Fruit fly (Drosophila melanogaster) whole organism, embryonic: Measurements from ENCODE around the gene CG14427.

Experiments used
- CG11398 ChIP-seq: fragments of 200-800 bp; sonication (Bioruptor generic); optimal IDR thresholded peaks from 2 replicates; lab custom pipeline; 2016; ENCODE audit warnings: missing biosample characterization, missing genetic modification characterization
- CG12391 ChIP-seq: fragments of 200-800 bp; sonication (Bioruptor generic); optimal IDR thresholded peaks from 3 replicates; lab custom pipeline; 2018; ENCODE audit warnings: missing biosample characterization, mild to moderate bottlenecking, missing genetic modification characterization, moderate library complexity
- CG14014 ChIP-seq: fragments of 200-800 bp; sonication (Bioruptor generic); IDR thresholded peaks from 2 replicates; pipeline ENCODE4 v1.3.6; 2022; ENCODE audit warnings: missing biosample characterization, missing genetic modification characterization
- CG18011 ChIP-seq: fragments of 200-800 bp; sonication (Bioruptor generic); optimal IDR thresholded peaks from 2 replicates; lab custom pipeline; 2017; ENCODE audit warnings: missing biosample characterization, missing genetic modification characterization, mild to moderate bottlenecking, moderate library complexity, missing genotype
- CG18764 ChIP-seq: fragments of 200-800 bp; sonication (Bioruptor generic); optimal IDR thresholded peaks from 3 replicates; lab custom pipeline; 2016; ENCODE audit warnings: missing biosample characterization, missing genetic modification characterization
- CG2116 ChIP-seq: fragments of 200-800 bp; sonication (Bioruptor generic); optimal IDR thresholded peaks from 3 replicates; lab custom pipeline; 2018; ENCODE audit warnings: missing biosample characterization, mild to moderate bottlenecking, missing genetic modification characterization
- CG2199 ChIP-seq: fragments of 200-800 bp; sonication (Bioruptor generic); IDR thresholded peaks from 3 replicates; pipeline ENCODE4 v1.3.6; 2022; ENCODE audit warnings: missing biosample characterization, missing genetic modification characterization
- CG30403 ChIP-seq: fragments of 200-800 bp; sonication (Bioruptor generic); optimal IDR thresholded peaks from 3 replicates; lab custom pipeline; 2016; ENCODE audit warnings: missing biosample characterization, missing genetic modification characterization
- CG3065 ChIP-seq: fragments of 200-800 bp; sonication (Bioruptor generic); optimal IDR thresholded peaks from 2 replicates; lab custom pipeline; 2016; ENCODE audit warnings: missing biosample characterization, missing genetic modification characterization
- CG31224 ChIP-seq: fragments of 200-800 bp; sonication (Bioruptor generic); IDR thresholded peaks from 2 replicates; pipeline ENCODE4 v1.3.6; 2022; ENCODE audit warnings: missing biosample characterization, missing genetic modification characterization
- CG3163 ChIP-seq: fragments of 200-800 bp; sonication (Bioruptor generic); optimal IDR thresholded peaks from 3 replicates; lab custom pipeline; 2016; ENCODE audit warnings: missing biosample characterization, missing genetic modification characterization
- CG42726 ChIP-seq: fragments of 200-800 bp; sonication (Bioruptor generic); IDR thresholded peaks from 2 replicates; pipeline ENCODE4 v1.3.6; 2022; ENCODE audit warnings: missing biosample characterization, missing genetic modification characterization; ENCODE audit not compliant: partially characterized antibody
- CG7745 ChIP-seq: fragments of 200-800 bp; sonication (Bioruptor generic); optimal IDR thresholded peaks from 2 replicates; lab custom pipeline; 2018; ENCODE audit warnings: missing biosample characterization, mild to moderate bottlenecking, missing genetic modification characterization, moderate library complexity
- CG9876 ChIP-seq: fragments of 200-800 bp; sonication (Bioruptor generic); optimal IDR thresholded peaks from 2 replicates; lab custom pipeline; 2016; ENCODE audit warnings: missing biosample characterization, missing genetic modification characterization
- D ChIP-seq, 2 experiments: fragments of 200-800 bp in 1 of 2; fragments of >200 bp in 1 of 2; sonication (Bioruptor generic) in 1 of 2; optimal IDR thresholded peaks; 2 replicates in 1 of 2; 3 replicates in 1 of 2; lab custom pipeline; 2017; ENCODE audit warnings: mild to moderate bottlenecking in 1 of 2, missing biosample characterization in 1 of 2, missing genetic modification characterization in 1 of 2, missing genetic modification reagents in 1 of 2
- D19A ChIP-seq: fragments of 200-800 bp; optimal IDR thresholded peaks from 3 replicates; lab custom pipeline; 2019; ENCODE audit warnings: missing biosample characterization, mild to moderate bottlenecking, missing genetic modification characterization, moderate library complexity
- Dref ChIP-seq: fragments of 200-800 bp; sonication (Bioruptor generic); IDR thresholded peaks from 2 replicates; pipeline ENCODE4 v1.3.6; 2022; ENCODE audit warnings: missing biosample characterization, missing genetic modification characterization
- Elba2 ChIP-seq: fragments of 200-800 bp; sonication (Bioruptor generic); optimal IDR thresholded peaks from 3 replicates; lab custom pipeline; 2016; ENCODE audit warnings: missing biosample characterization, missing genetic modification characterization
- GATAe ChIP-seq: fragments of 200-800 bp; sonication (Bioruptor generic); conservative IDR thresholded peaks from 2 replicates; pipeline ENCODE4 v1.3.6; 2022; ENCODE audit warnings: missing biosample characterization, missing genetic modification characterization
- HLH3B ChIP-seq: fragments of 200-800 bp; sonication (Bioruptor generic); IDR thresholded peaks from 2 replicates; pipeline ENCODE4 v1.3.6; 2022; ENCODE audit warnings: missing biosample characterization, missing genetic modification characterization
- Hr39 ChIP-seq: fragments of >200 bp; optimal IDR thresholded peaks from 2 replicates; lab custom pipeline; 2017
- Hr51 ChIP-seq, 2 experiments: fragments of 200-800 bp; sonication (Bioruptor generic); optimal IDR thresholded peaks; 2 replicates in 1 of 2; 3 replicates in 1 of 2; lab custom pipeline; 2016 to 2018; ENCODE audit warnings: missing biosample characterization in 2 of 2, missing genetic modification characterization in 2 of 2, mild to moderate bottlenecking in 1 of 2, moderate library complexity in 1 of 2
- Lpt ChIP-seq: fragments of >200 bp; optimal IDR thresholded peaks from 2 replicates; lab custom pipeline; 2018; ENCODE audit warnings: missing biosample characterization, missing genetic modification characterization
- NK7.1 ChIP-seq: fragments of 200-800 bp; sonication (Bioruptor generic); optimal IDR thresholded peaks from 3 replicates; lab custom pipeline; 2016; ENCODE audit warnings: missing biosample characterization, missing genetic modification characterization
- Opbp ChIP-seq: fragments of 200-800 bp; sonication (Bioruptor generic); IDR thresholded peaks from 3 replicates; pipeline ENCODE4 v1.3.6; 2022; ENCODE audit warnings: missing biosample characterization, missing genetic modification characterization; ENCODE audit not compliant: partially characterized antibody
- Rfx ChIP-seq: fragments of 200-800 bp; sonication (Bioruptor generic); IDR thresholded peaks from 2 replicates; pipeline ENCODE4 v1.3.6; 2022; ENCODE audit warnings: missing biosample characterization, missing genetic modification characterization
- Sry-δ ChIP-seq: fragments of 200-800 bp; sonication (Bioruptor generic); optimal IDR thresholded peaks from 2 replicates; lab custom pipeline; 2016; ENCODE audit warnings: missing biosample characterization, missing genetic modification characterization
- Taf1 ChIP-seq: fragments of 200-800 bp; sonication (Bioruptor generic); IDR thresholded peaks from 2 replicates; pipeline ENCODE4 v1.3.6; 2022; ENCODE audit warnings: missing biosample characterization, missing genetic modification characterization
- bigmax ChIP-seq: fragments of 200-800 bp; sonication (Bioruptor generic); optimal IDR thresholded peaks from 2 replicates; lab custom pipeline; 2018; ENCODE audit warnings: missing biosample characterization, mild to moderate bottlenecking, missing genetic modification characterization
- bowl ChIP-seq: fragments of 200-800 bp; sonication (Bioruptor generic); IDR thresholded peaks from 2 replicates; pipeline ENCODE4 v1.3.6; 2022; ENCODE audit warnings: missing biosample characterization, missing genetic modification characterization
- bsh ChIP-seq, 2 experiments: fragments of 200-800 bp; sonication (Bioruptor generic); optimal IDR thresholded peaks; 2 replicates each; lab custom pipeline; 2017 to 2018; ENCODE audit warnings: mild to moderate bottlenecking in 2 of 2, missing biosample characterization in 2 of 2, missing genetic modification characterization in 2 of 2, moderate library complexity in 1 of 2
- cg ChIP-seq: fragments of 200-800 bp; sonication (Bioruptor generic); optimal IDR thresholded peaks from 3 replicates; lab custom pipeline; 2019; ENCODE audit warnings: missing biosample characterization, mild to moderate bottlenecking, missing genetic modification characterization, moderate library complexity
- dan ChIP-seq: fragments of 200-800 bp; sonication (Bioruptor generic); IDR thresholded peaks from 2 replicates; pipeline ENCODE4 v1.3.6; 2022; ENCODE audit warnings: missing biosample characterization, missing genetic modification characterization
- dm ChIP-seq: fragments of 200-800 bp; sonication (Bioruptor generic); optimal IDR thresholded peaks from 3 replicates; lab custom pipeline; 2016; ENCODE audit warnings: missing biosample characterization, missing genetic modification characterization
- ewg ChIP-seq: fragments of 200-800 bp; sonication (Bioruptor generic); optimal IDR thresholded peaks from 3 replicates; lab custom pipeline; 2017; ENCODE audit warnings: mild to moderate bottlenecking, missing biosample characterization, missing genetic modification reagents, missing genetic modification characterization
- fd102C ChIP-seq: fragments of 200-800 bp; sonication (Bioruptor generic); optimal IDR thresholded peaks from 2 replicates; lab custom pipeline; 2018; ENCODE audit warnings: missing biosample characterization, mild to moderate bottlenecking, missing genetic modification characterization, moderate library complexity
- fru ChIP-seq: fragments of >200 bp; optimal IDR thresholded peaks from 2 replicates; lab custom pipeline; 2017
- gt ChIP-seq: fragments of 200-800 bp; sonication (Bioruptor generic); IDR thresholded peaks from 2 replicates; pipeline ENCODE4 v1.3.6; 2022; ENCODE audit warnings: missing biosample characterization, missing genetic modification characterization
- hth ChIP-seq: fragments of >200 bp; optimal IDR thresholded peaks from 2 replicates; lab custom pipeline; 2017; ENCODE audit warnings: inconsistent platforms
- knrl ChIP-seq: fragments of 200-800 bp; sonication (Bioruptor generic); IDR thresholded peaks from 3 replicates; pipeline ENCODE4 v1.3.6; 2022; ENCODE audit warnings: missing biosample characterization, missing genetic modification characterization; ENCODE audit not compliant: partially characterized antibody
- lov ChIP-seq, 2 experiments: fragments of 200-800 bp in 1 of 2; fragments of >200 bp in 1 of 2; sonication (Bioruptor generic) in 1 of 2; IDR thresholded peaks in 1 of 2; optimal IDR thresholded peaks in 1 of 2; 2 replicates in 1 of 2; 3 replicates in 1 of 2; pipeline versions ENCODE4 v1.3.6 to Lab custom; 2017 to 2022; ENCODE audit warnings: missing biosample characterization in 1 of 2, missing genetic modification characterization in 1 of 2
- nerfin-2 ChIP-seq: fragments of 200-800 bp; sonication (Bioruptor generic); IDR thresholded peaks from 2 replicates; pipeline ENCODE4 v1.3.6; 2022; ENCODE audit warnings: missing biosample characterization, missing genetic modification characterization; ENCODE audit not compliant: partially characterized antibody
- onecut ChIP-seq: fragments of 200-800 bp; sonication (Bioruptor generic); IDR thresholded peaks from 2 replicates; pipeline ENCODE4 v1.3.6; 2022; ENCODE audit warnings: missing biosample characterization, missing genetic modification characterization
- peb ChIP-seq: fragments of 200-800 bp; sonication (Bioruptor generic); IDR thresholded peaks from 2 replicates; pipeline ENCODE4 v1.3.6; 2022; ENCODE audit warnings: missing biosample characterization, missing genetic modification characterization
- scrt ChIP-seq: fragments of 200-800 bp; sonication (Bioruptor generic); optimal IDR thresholded peaks from 2 replicates; lab custom pipeline; 2018; ENCODE audit warnings: missing biosample characterization, mild to moderate bottlenecking, missing genetic modification characterization, moderate library complexity
- sens-2 ChIP-seq: fragments of 200-800 bp; sonication (Bioruptor generic); IDR thresholded peaks from 2 replicates; pipeline ENCODE4 v1.3.6; 2022; ENCODE audit warnings: missing biosample characterization, missing genetic modification characterization
- slbo ChIP-seq: fragments of 200-800 bp; sonication (Bioruptor generic); IDR thresholded peaks from 2 replicates; pipeline ENCODE4 v1.3.6; 2022; ENCODE audit warnings: missing biosample characterization, missing genetic modification characterization
- slou ChIP-seq: fragments of 200-800 bp; sonication (Bioruptor generic); optimal IDR thresholded peaks from 3 replicates; lab custom pipeline; 2016; ENCODE audit warnings: missing biosample characterization, missing genetic modification characterization
- tna ChIP-seq: fragments of 200-800 bp; sonication (Bioruptor generic); IDR thresholded peaks from 2 replicates; pipeline ENCODE4 v1.3.6; 2022; ENCODE audit warnings: missing biosample characterization, missing genetic modification characterization; ENCODE audit not compliant: partially characterized antibody
- yki ChIP-seq: fragments of >200 bp; optimal IDR thresholded peaks from 3 replicates; lab custom pipeline; 2018

The CG14427 gene

DNA sequence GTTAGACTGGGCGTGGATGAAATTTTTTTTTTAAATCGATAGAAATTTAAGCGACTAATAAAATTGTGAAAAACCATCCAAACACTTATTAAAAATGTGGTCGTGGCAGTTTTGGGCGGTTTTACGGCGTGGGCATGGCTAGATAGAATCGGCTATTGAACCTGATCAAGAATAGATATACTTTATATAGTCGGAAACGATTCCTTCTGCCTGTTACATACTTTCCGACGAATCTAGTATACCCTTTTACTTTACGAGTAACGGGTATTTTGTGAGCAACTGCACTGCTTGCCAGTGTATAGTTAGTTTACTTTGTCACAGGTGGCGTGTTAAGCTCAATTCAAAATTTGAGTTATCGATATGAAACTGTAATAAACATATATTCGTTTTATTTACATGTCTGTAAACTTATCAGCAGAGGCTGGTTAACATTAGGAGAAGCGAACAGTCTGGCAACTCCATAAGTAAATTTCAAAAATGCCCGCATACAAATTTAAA, 25.4 kb upstream of the CG14427 start (continued):
- peak; percentile 36 for TF ChIP-seq CG2116
- TF ChIP-seq gt (GFP tag; lab: Robert Waterston, UW): no peak
- TF ChIP-seq Sry-δ: peak; percentile 63
- TF ChIP-seq HLH3B (GFP tag; lab: Robert Waterston, UW): peak; percentile 38; the same call in 1 of the 2 replicates
- TF ChIP-seq slbo: peak; percentile 65
- no peak for TF ChIP-seq scrt
- peak; percentile 35 for TF ChIP-seq CG12391 (tag; lab: Kevin White, UChicago)
- no peak for TF ChIP-seq dm (GFP tag; lab: Kevin White, UChicago)
- peak; percentile 77 for TF ChIP-seq Dref (GFP tag; lab: Robert Waterston, UW)
- peak in 1 of 2 experiments; percentile 34 for TF ChIP-seq Hr51 (GFP tag; optimal IDR thresholded peaks at IDR 0.05; lab: Kevin White, UChicago)
- peak; percentile 44; the same call in 1 of the 2 replicates for TF ChIP-seq sens-2 (GFP tag; lab: Robert Waterston, UW)
- peak in 1 of 2 experiments; percentile 36 for TF ChIP-seq bsh (GFP tag; optimal IDR thresholded peaks at IDR 0.05; lab: Kevin White, UChicago)
- TF ChIP-seq CG9876 (GFP tag; lab: Kevin White, UChicago): no peak
- TF ChIP-seq onecut (GFP tag; lab: Robert Waterston, UW): peak; percentile 60
- no peak; the same call in 2 of the 3 replicates for TF ChIP-seq CG2199 (GFP tag; lab: Robert Waterston, UW)
- no peak for TF ChIP-seq dan
- peak; percentile 52 for TF ChIP-seq CG30403
- TF ChIP-seq fd102C (GFP tag; lab: Kevin White, UChicago): no peak
- peak; percentile 52; the same call in 1 of the 2 replicates for TF ChIP-seq CG14014 (GFP tag; lab: Robert Waterston, UW)
- TF ChIP-seq CG31224 (GFP tag; lab: Robert Waterston, UW): no peak
- TF ChIP-seq slou (GFP tag; lab: Kevin White, UChicago): peak; percentile 19
- no peak for TF ChIP-seq CG11398
- TF ChIP-seq bigmax (GFP tag; lab: Kevin White, UChicago): no peak
- TF ChIP-seq D (optimal IDR thresholded peaks at IDR 0.05; lab: Kevin White, UChicago): no peak
- TF ChIP-seq D (GFP tag; optimal IDR thresholded peaks at IDR 0.05; lab: Kevin White, UChicago): no peak
- peak; percentile 9 for TF ChIP-seq D19A (tag; lab: Kevin White, UChicago)
- TF ChIP-seq GATAe (GFP tag; lab: Robert Waterston, UW): no peak
- no peak for TF ChIP-seq CG18764 (GFP tag; lab: Kevin White, UChicago)
- no peak for TF ChIP-seq Hr39 (lab: Kevin White, UChicago)
- no peak for TF ChIP-seq ewg (GFP tag; lab: Kevin White, UChicago)
- TF ChIP-seq bowl (GFP tag; lab: Robert Waterston, UW): no peak
- no peak for TF ChIP-seq lov (optimal IDR thresholded peaks at IDR 0.05; lab: Kevin White, UChicago)
- no peak for TF ChIP-seq lov (GFP tag; IDR thresholded peaks at IDR 0.05; lab: Robert Waterston, UW)
- peak; percentile 15; the same call in 1 of the 2 replicates for TF ChIP-seq Taf1 (GFP tag; lab: Robert Waterston, UW)
- TF ChIP-seq Lpt (GFP tag; lab: Kevin White, UChicago): no peak
- no peak for TF ChIP-seq fru (lab: Kevin White, UChicago)
- TF ChIP-seq CG3163: peak; percentile 22
- TF ChIP-seq hth (lab: Kevin White, UChicago): no peak
- no peak for TF ChIP-seq cg (GFP tag; lab: Kevin White, UChicago)
- TF ChIP-seq Elba2 (GFP tag; lab: Kevin White, UChicago): no peak
- TF ChIP-seq peb (GFP tag; lab: Robert Waterston, UW): no peak
- no peak for TF ChIP-seq CG18011 (GFP tag; lab: Kevin White, UChicago)
- TF ChIP-seq CG42726 (GFP tag; lab: Robert Waterston, UW): peak; percentile 67; the same call in 1 of the 2 replicates
- TF ChIP-seq CG3065 (GFP tag; lab: Kevin White, UChicago): no peak
- TF ChIP-seq tna (GFP tag; lab: Robert Waterston, UW): peak; percentile 58; the same call in 1 of the 2 replicates
- no peak; the same call in 1 of the 2 replicates for TF ChIP-seq nerfin-2 (GFP tag; lab: Robert Waterston, UW)
- no peak for TF ChIP-seq CG7745 (tag; lab: Kevin White, UChicago)
- TF ChIP-seq Opbp (GFP tag; lab: Robert Waterston, UW): peak; percentile 68; the same call in 2 of the 3 replicates
- TF ChIP-seq NK7.1 (GFP tag; lab: Kevin White, UChicago): peak; percentile 17
- TF ChIP-seq knrl: peak; percentile 62
- peak; percentile 76 for TF ChIP-seq Rfx (GFP tag; lab: Robert Waterston, UW)
- TF ChIP-seq yki: no peak
